Worm (Caenorhabditis elegans) whole organism, young adult: ENCODE data around the gene nhr-111.

Source experiments
- B0261.1 ChIP-seq: sonication (generic microtip); optimal IDR thresholded peaks from 2 replicates; lab custom pipeline; 2016; ENCODE audit warnings: mild to moderate bottlenecking, missing genetic modification characterization, moderate library complexity, missing compliant biosample characterization
- F57C9.4 ChIP-seq: sonication (generic microtip); optimal IDR thresholded peaks from 2 replicates; lab custom pipeline; 2017; ENCODE audit warnings: mild to moderate bottlenecking, missing genetic modification characterization, missing compliant biosample characterization
- T26A5.8 ChIP-seq: sonication (generic microtip); optimal IDR thresholded peaks from 2 replicates; lab custom pipeline; 2016; ENCODE audit warnings: missing genetic modification characterization, missing compliant biosample characterization
- Y53F4B.3 ChIP-seq: fragments of 200-800 bp; sonication (Bioruptor generic); IDR thresholded peaks from 2 replicates; pipeline ENCODE4 v1.3.6; 2022; ENCODE audit warnings: missing genetic modification reagents, missing genetic modification characterization, missing compliant biosample characterization
- Y95B8A.8 ChIP-seq: fragments of 200-800 bp; sonication (Bioruptor generic); IDR thresholded peaks from 2 replicates; pipeline ENCODE4 v1.3.6; 2022; ENCODE audit warnings: missing genetic modification reagents, missing genetic modification characterization, missing compliant biosample characterization
- ama-1 ChIP-seq, 3 experiments: fragments of 150-350 bp in 1 of 3; sonication (generic microtip) in 2 of 3; optimal IDR thresholded peaks; 2 replicates each; lab custom pipeline; 2014 to 2018; ENCODE audit warnings: missing biosample characterization in 2 of 3, missing genetic modification characterization in 2 of 3, missing genetic modification reagents in 2 of 3
- aptf-2 ChIP-seq: fragments of 200-800 bp; sonication (Bioruptor generic); conservative IDR thresholded peaks from 2 replicates; pipeline ENCODE4 v1.3.6; 2022; ENCODE audit warnings: missing genetic modification reagents, missing genetic modification characterization, missing compliant biosample characterization
- bed-1 ChIP-seq: fragments of 200-800 bp; sonication (Bioruptor generic); IDR thresholded peaks from 2 replicates; pipeline ENCODE4 v1.3.6; 2022; ENCODE audit warnings: missing genetic modification reagents, missing genetic modification characterization, missing compliant biosample characterization
- cebp-1 ChIP-seq, 2 experiments: fragments of 200-800 bp in 1 of 2; sonication (Bioruptor generic) in 1 of 2; sonication (generic microtip) in 1 of 2; IDR thresholded peaks in 1 of 2; optimal IDR thresholded peaks in 1 of 2; 2 replicates each; pipeline versions ENCODE4 v1.3.6 to Lab custom; 2017 to 2022; ENCODE audit warnings: missing compliant biosample characterization in 2 of 2, missing genetic modification characterization in 2 of 2, mild to moderate bottlenecking in 1 of 2, missing genetic modification reagents in 1 of 2, moderate library complexity in 1 of 2
- ceh-100 ChIP-seq: fragments of 200-800 bp; sonication (Bioruptor generic); IDR thresholded peaks from 2 replicates; pipeline ENCODE4 v1.3.6; 2022; ENCODE audit warnings: missing genetic modification reagents, missing genetic modification characterization, missing compliant biosample characterization
- ceh-79 ChIP-seq: sonication (generic microtip); optimal IDR thresholded peaks from 2 replicates; lab custom pipeline; 2017; ENCODE audit warnings: mild to moderate bottlenecking, missing genetic modification characterization, missing compliant biosample characterization
- dox-1 ChIP-seq: fragments of 200-800 bp; sonication (Bioruptor generic); IDR thresholded peaks from 2 replicates; pipeline ENCODE4 v1.3.6; 2022; ENCODE audit warnings: missing genetic modification reagents, missing genetic modification characterization, missing compliant biosample characterization
- egl-18 ChIP-seq: fragments of 200-800 bp; sonication (Bioruptor generic); IDR thresholded peaks from 2 replicates; pipeline ENCODE4 v1.3.6; 2022; ENCODE audit warnings: missing genetic modification reagents, missing genetic modification characterization, missing compliant biosample characterization
- egrh-3 ChIP-seq: fragments of 200-800 bp; sonication (Bioruptor generic); IDR thresholded peaks from 2 replicates; pipeline ENCODE4 v1.3.6; 2022; ENCODE audit warnings: missing genetic modification reagents, missing genetic modification characterization, missing compliant biosample characterization
- him-1 ChIP-seq: sonication (generic microtip); optimal IDR thresholded peaks from 2 replicates; lab custom pipeline; 2016; ENCODE audit warnings: missing genotype, missing genetic modification reagents, missing genetic modification characterization, missing compliant biosample characterization
- hlh-12 ChIP-seq: sonication (generic microtip); optimal IDR thresholded peaks from 2 replicates; lab custom pipeline; 2016; ENCODE audit warnings: missing genetic modification characterization, missing compliant biosample characterization
- hmg-20 ChIP-seq: fragments of 200-800 bp; sonication (Bioruptor generic); IDR thresholded peaks from 2 replicates; pipeline ENCODE4 v1.3.6; 2022; ENCODE audit warnings: missing genetic modification reagents, missing genetic modification characterization, missing compliant biosample characterization
- hsf-1 ChIP-seq: fragments of 200-800 bp; sonication (Bioruptor generic); IDR thresholded peaks from 2 replicates; pipeline ENCODE4 v1.3.6; 2022; ENCODE audit warnings: missing genetic modification reagents, missing genetic modification characterization, missing compliant biosample characterization
- lag-1 ChIP-seq: fragments of 200-800 bp; sonication (Bioruptor generic); IDR thresholded peaks from 2 replicates; pipeline ENCODE4 v1.3.6; 2022; ENCODE audit warnings: missing genetic modification reagents, missing genetic modification characterization, missing compliant biosample characterization
- lin-54 ChIP-seq: fragments of 200-800 bp; sonication (Bioruptor generic); optimal IDR thresholded peaks from 2 replicates; lab custom pipeline; 2018; ENCODE audit warnings: mild to moderate bottlenecking, missing genetic modification characterization, missing compliant biosample characterization
- lsl-1 ChIP-seq: fragments of 200-800 bp; sonication (Bioruptor generic); optimal IDR thresholded peaks from 2 replicates; lab custom pipeline; 2018; ENCODE audit warnings: mild to moderate bottlenecking, missing genetic modification characterization, moderate library complexity, missing compliant biosample characterization
- mcd-1 ChIP-seq: fragments of 200-800 bp; sonication (Bioruptor generic); IDR thresholded peaks from 2 replicates; pipeline ENCODE4 v1.3.6; 2022; ENCODE audit warnings: missing genetic modification reagents, missing genetic modification characterization, missing compliant biosample characterization
- nfya-2 ChIP-seq: fragments of 200-800 bp; sonication (Bioruptor generic); IDR thresholded peaks from 2 replicates; pipeline ENCODE4 v1.3.6; 2022; ENCODE audit warnings: missing genetic modification reagents, missing genetic modification characterization, missing compliant biosample characterization
- nhr-179 ChIP-seq: sonication (generic microtip); optimal IDR thresholded peaks from 2 replicates; lab custom pipeline; 2016; ENCODE audit warnings: mild to moderate bottlenecking, missing genetic modification characterization, missing compliant biosample characterization
- nhr-27 ChIP-seq: fragments of 200-800 bp; sonication (Bioruptor generic); optimal IDR thresholded peaks from 2 replicates; lab custom pipeline; 2018; ENCODE audit warnings: mild to moderate bottlenecking, missing genetic modification characterization, moderate library complexity, missing compliant biosample characterization
- pbrm-1 ChIP-seq: fragments of 200-800 bp; sonication (Bioruptor generic); IDR thresholded peaks from 2 replicates; pipeline ENCODE4 v1.3.6; 2022; ENCODE audit warnings: missing genetic modification reagents, missing genetic modification characterization, missing compliant biosample characterization
- pha-4 ChIP-seq: fragments of 150-350 bp; sonication (generic microtip); optimal IDR thresholded peaks from 2 replicates; lab custom pipeline; 2014; ENCODE audit warnings: missing biosample characterization, missing genetic modification reagents, missing genetic modification characterization
- rec-8 ChIP-seq, 2 experiments: sonication (generic microtip); optimal IDR thresholded peaks; 2 replicates each; lab custom pipeline; 2016; ENCODE audit warnings: mild to moderate bottlenecking in 2 of 2, missing genetic modification characterization in 2 of 2, missing genetic modification reagents in 2 of 2, missing genotype in 2 of 2, missing biosample characterization in 1 of 2, missing compliant biosample characterization in 1 of 2, moderate library complexity in 1 of 2
- snpc-1.1 ChIP-seq: sonication (generic microtip); optimal IDR thresholded peaks from 2 replicates; lab custom pipeline; 2017; ENCODE audit warnings: missing genetic modification characterization, mild to moderate bottlenecking, missing compliant biosample characterization, antibody characterized with exemption, moderate library complexity, missing genotype, missing genetic modification reagents; ENCODE audit not compliant: insufficient read depth
- snpc-4 ChIP-seq, 5 experiments: fragments of 150-350 bp in 1 of 5; sonication (generic microtip) in 4 of 5; optimal IDR thresholded peaks; 2 replicates each; lab custom pipeline; 2014 to 2018; ENCODE audit warnings: missing genetic modification characterization in 5 of 5, missing biosample characterization in 3 of 5, antibody characterized with exemption in 2 of 5, mild to moderate bottlenecking in 2 of 5, missing compliant biosample characterization in 2 of 5, missing genotype in 2 of 5, moderate library complexity in 2 of 5, missing genetic modification reagents in 1 of 5
- tbp1 ChIP-seq: fragments of 200-800 bp; sonication (Bioruptor generic); optimal IDR thresholded peaks from 2 replicates; lab custom pipeline; 2018; ENCODE audit warnings: mild to moderate bottlenecking, missing genetic modification characterization, missing compliant biosample characterization
- tbx-9 ChIP-seq: sonication (generic microtip); optimal IDR thresholded peaks from 2 replicates; lab custom pipeline; 2016; ENCODE audit warnings: borderline replicate concordance, missing genetic modification characterization, inconsistent platforms, missing compliant biosample characterization
- unc-130 ChIP-seq: sonication (generic microtip); optimal IDR thresholded peaks from 2 replicates; lab custom pipeline; 2016; ENCODE audit warnings: missing genetic modification reagents, missing genetic modification characterization, missing compliant biosample characterization
- unc-62 ChIP-seq: fragments of 150-350 bp; optimal IDR thresholded peaks from 2 replicates; lab custom pipeline; 2014; ENCODE audit warnings: missing biosample characterization, missing genetic modification reagents, missing genetic modification characterization
- xnd-1 ChIP-seq: sonication (generic microtip); optimal IDR thresholded peaks from 2 replicates; lab custom pipeline; 2016; ENCODE audit warnings: missing genotype, missing genetic modification reagents, missing genetic modification characterization, missing compliant biosample characterization
- ztf-22 ChIP-seq: fragments of 200-800 bp; sonication (Bioruptor generic); optimal IDR thresholded peaks from 2 replicates; lab custom pipeline; 2018; ENCODE audit warnings: mild to moderate bottlenecking, missing genetic modification characterization, moderate library complexity, missing compliant biosample characterization

The nhr-111 gene

ce11 chrV:16124739-16125138 lies at the start of gene nhr-111:
nhr-111 (minus strand) TSS chrV:16124839.
- TF ChIP-seq him-1 (tag; lab: Kevin White, UChicago) (no peak), hlh-12 (no peak)

- no peak for TF ChIP-seq nhr-27
- no peak for TF ChIP-seq ztf-22 (GFP tag; lab: Kevin White, UChicago)
- TF ChIP-seq pbrm-1 (GFP tag; lab: Robert Waterston, UW), result no peak
- no peak for TF ChIP-seq cebp-1 (GFP tag; IDR thresholded peaks at IDR 0.05; lab: Robert Waterston, UW)
- no peak for TF ChIP-seq cebp-1 (tag; optimal IDR thresholded peaks at IDR 0.05; lab: Kevin White, UChicago)
- no peak for TF ChIP-seq tbx-9
- no peak for TF ChIP-seq hsf-1 (GFP tag; lab: Robert Waterston, UW)
- no peak for TF ChIP-seq nhr-179 (tag; lab: Kevin White, UChicago)
- TF ChIP-seq ceh-79 (tag; lab: Kevin White, UChicago), result no peak
- TF ChIP-seq F57C9.4 (tag; lab: Kevin White, UChicago), result no peak
- no peak for TF ChIP-seq lag-1
- TF ChIP-seq lin-54 (GFP tag; lab: Kevin White, UChicago), result no peak
- no peak for TF ChIP-seq T26A5.8 (tag; lab: Kevin White, UChicago)
- TF ChIP-seq unc-62 (GFP tag; lab: Kevin White, UChicago), result no peak
- no peak for TF ChIP-seq xnd-1
- no peak for TF ChIP-seq egl-18 (GFP tag; lab: Robert Waterston, UW)
- no peak for TF ChIP-seq bed-1
- no peak for TF ChIP-seq aptf-2 (GFP tag; lab: Robert Waterston, UW)
Observed at ce11 chrV:16174109-16174508, 49.5 kb upstream of the nhr-111 start.

ce11 chrV:16171721-16172120 lies 47.1 kb upstream of the nhr-111 start, which contains the start of gene K05D4.9:
K05D4.9 (minus strand) TSS chrV:16171821.
- no peak for TF ChIP-seq snpc-4 (GFP tag; optimal IDR thresholded peaks at IDR 0.05; lab: Kevin White, UChicago)
- no peak for TF ChIP-seq snpc-4 (tag; optimal IDR thresholded peaks at IDR 0.05; lab: Kevin White, UChicago)
- TF ChIP-seq ceh-79 (tag; lab: Kevin White, UChicago), result no peak
- no peak for TF ChIP-seq tbp1 (GFP tag; lab: Kevin White, UChicago)
- no peak for TF ChIP-seq hmg-20 (GFP tag; lab: Robert Waterston, UW)
- TF ChIP-seq dox-1 (GFP tag; lab: Robert Waterston, UW), result no peak
- TF ChIP-seq pha-4 (tag; lab: Kevin White, UChicago), result no peak
- TF ChIP-seq B0261.1 (tag; lab: Kevin White, UChicago), result no peak
- TF ChIP-seq snpc-1.1 (tag; lab: Kevin White, UChicago), result no peak
- no peak for TF ChIP-seq ama-1 (optimal IDR thresholded peaks at IDR 0.05; lab: Kevin White, UChicago)
- no peak for TF ChIP-seq ama-1 (GFP tag; optimal IDR thresholded peaks at IDR 0.05; lab: Kevin White, UChicago)
- TF ChIP-seq, all 124 proteins: peak for 0

- TF ChIP-seq egrh-3 (GFP tag; lab: Robert Waterston, UW), result no peak
- no peak for TF ChIP-seq Y53F4B.3 (GFP tag; lab: Robert Waterston, UW)
- TF ChIP-seq nfya-2 (GFP tag; lab: Robert Waterston, UW), result no peak
- TF ChIP-seq lsl-1, result no peak
- TF ChIP-seq Y95B8A.8 (GFP tag; lab: Robert Waterston, UW), result no peak
- TF ChIP-seq ceh-100 (GFP tag; lab: Robert Waterston, UW), result no peak
- TF ChIP-seq pbrm-1 (GFP tag; lab: Robert Waterston, UW), result no peak
- TF ChIP-seq unc-130 (GFP tag; lab: Kevin White, UChicago), result no peak
- no peak for TF ChIP-seq rec-8 (tag; optimal IDR thresholded peaks at IDR 0.05; lab: Kevin White, UChicago)
- no peak for TF ChIP-seq mcd-1 (GFP tag; lab: Robert Waterston, UW)
Observed at ce11 chrV:16169026-16169425, 44.4 kb upstream of the nhr-111 start, which contains the start of gene str-111. str-111 (minus strand) TSS chrV:16169126.
